Fruit fly (Drosophila melanogaster) whole organism: Measurements from ENCODE around the gene CG8861.

Source experiments
- Dll ChIP-seq: fragments of >200 bp; optimal IDR thresholded peaks from 2 replicates; lab custom pipeline; 2017
- EcR ChIP-seq, 2 experiments: fragments of >200 bp; optimal IDR thresholded peaks; 2 replicates each; lab custom pipeline; 2017; ENCODE audit warnings: missing biosample characterization in 2 of 2, missing genetic modification characterization in 2 of 2, missing genetic modification reagents in 2 of 2
- psq ChIP-seq: fragments of >200 bp; optimal IDR thresholded peaks from 2 replicates; lab custom pipeline; 2017

dm6 chr3R:9340076-9340315 is 11.7 kb upstream of the CG8861 start, which contains the start of gene drn:
- TF ChIP-seq Dll (no peak), psq (lab: Kevin White, UChicago) (no peak), EcR (GFP tag; optimal IDR thresholded peaks at IDR 0.05; lab: Kevin White, UChicago) (no peak)
